Fruit fly (Drosophila melanogaster): Measurements from ENCODE around the gene dysf.
A peak's percentile ranks its signal among the peaks of the same experiment; 100 is the strongest.

dysf gene

dm6 chr3R:26072477-26072876, 26.0 kb downstream of the dysf start (continued):
- TF ChIP-seq Met (GFP tag; optimal IDR thresholded peaks at IDR 0.05) (peak; percentile 80), CG6276 (GFP tag; optimal IDR thresholded peaks at IDR 0.05) (peak; percentile 70), Gug (GFP tag; IDR thresholded peaks at IDR 0.05) (peak; percentile 76), svp (GFP tag) (peak; percentile 89), Smox (GFP tag; optimal IDR thresholded peaks at IDR 0.05) (peak; percentile 73), eg (GFP tag; IDR thresholded peaks at IDR 0.05) (peak; percentile 90), Sox14 (GFP tag; optimal IDR thresholded peaks at IDR 0.05) (peak; percentile 82), Blimp-1 (GFP tag; optimal IDR thresholded peaks at IDR 0.05) (peak; percentile 31)

dm6 chr3R:26068135-26068534, 30.4 kb downstream of the dysf start:
- peak; percentile 52 for TF ChIP-seq lz (GFP tag; optimal IDR thresholded peaks at IDR 0.05)
- TF ChIP-seq dac (GFP tag; optimal IDR thresholded peaks at IDR 0.05): no peak
- TF ChIP-seq CG31627 (GFP tag; optimal IDR thresholded peaks at IDR 0.05): peak; percentile 14
- TF ChIP-seq CG6792 (GFP tag; optimal IDR thresholded peaks at IDR 0.05): peak; percentile 49
- no peak for TF ChIP-seq Hr38 (GFP tag; optimal IDR thresholded peaks at IDR 0.05)
- TF ChIP-seq CG11902 (GFP tag; optimal IDR thresholded peaks at IDR 0.05): no peak
- TF ChIP-seq CG16779 (tag; optimal IDR thresholded peaks at IDR 0.05): no peak
- TF ChIP-seq CG32006 (GFP tag; optimal IDR thresholded peaks at IDR 0.05): peak; percentile 42
- peak; percentile 42 for TF ChIP-seq dsx (GFP tag; optimal IDR thresholded peaks at IDR 0.05; ENCODE audit: poor library complexity, severe bottlenecking)
- TF ChIP-seq CG11762 (GFP tag; optimal IDR thresholded peaks at IDR 0.05; ENCODE audit: insufficient read depth): peak; percentile 2
- TF ChIP-seq vri (GFP tag; optimal IDR thresholded peaks at IDR 0.05): peak; percentile 20
- no peak for TF ChIP-seq CG8319 (GFP tag; optimal IDR thresholded peaks at IDR 0.05)
- TF ChIP-seq CG15336 (GFP tag; IDR thresholded peaks at IDR 0.05): 0 out of 2 replicates have a peak, but pooled peaks have one; percentile 34
- TF ChIP-seq Ets96B (tag; optimal IDR thresholded peaks at IDR 0.05): peak; percentile 37
- TF ChIP-seq Ets21C (GFP tag; optimal IDR thresholded peaks at IDR 0.05): no peak
- peak; percentile 10 for TF ChIP-seq CG3032 (tag; optimal IDR thresholded peaks at IDR 0.05)
- peak; percentile 46 for TF ChIP-seq Eip75B (GFP tag; optimal IDR thresholded peaks at IDR 0.05)
- peak; percentile 88 for TF ChIP-seq Eip78C (GFP tag)
- no peak for TF ChIP-seq CG6163 (GFP tag; IDR thresholded peaks at IDR 0.05)
- peak; percentile 25 for TF ChIP-seq net (GFP tag; optimal IDR thresholded peaks at IDR 0.05)
- TF ChIP-seq fkh (GFP tag; optimal IDR thresholded peaks at IDR 0.05): no peak
- peak; percentile 14 for TF ChIP-seq CG9139 (GFP tag; optimal IDR thresholded peaks at IDR 0.05)
- TF ChIP-seq Blimp-1 (GFP tag; optimal IDR thresholded peaks at IDR 0.05): no peak
- TF ChIP-seq acj6 (GFP tag; optimal IDR thresholded peaks at IDR 0.05): peak; percentile 31
- TF ChIP-seq CG7368 (GFP tag; optimal IDR thresholded peaks at IDR 0.05): peak; percentile 18
- TF ChIP-seq CG8119 (GFP tag; IDR thresholded peaks at IDR 0.05): peak; percentile 34; the same call in 1 of the 3 replicates
- peak; percentile 40 for TF ChIP-seq CG10631 (GFP tag; optimal IDR thresholded peaks at IDR 0.05)
- peak; percentile 59 for TF ChIP-seq achi (GFP tag; optimal IDR thresholded peaks at IDR 0.05)
- TF ChIP-seq Hr4 (GFP tag; optimal IDR thresholded peaks at IDR 0.05): peak; percentile 24
- peak; percentile 16 for TF ChIP-seq Sox14 (GFP tag; optimal IDR thresholded peaks at IDR 0.05)
- TF ChIP-seq Gug (GFP tag; IDR thresholded peaks at IDR 0.05): no peak
- no peak for TF ChIP-seq eg (GFP tag; IDR thresholded peaks at IDR 0.05)
- peak; percentile 15 for TF ChIP-seq CG10669 (GFP tag; optimal IDR thresholded peaks at IDR 0.05)
- TF ChIP-seq salr (GFP tag; optimal IDR thresholded peaks at IDR 0.05): peak in 1 of 2 experiments; percentile 13
- TF ChIP-seq Sox102F (GFP tag; optimal IDR thresholded peaks at IDR 0.05): peak; percentile 56
- TF ChIP-seq fd85E (GFP tag; optimal IDR thresholded peaks at IDR 0.05): no peak
- TF ChIP-seq svp (GFP tag): peak; percentile 76
- peak; percentile 67 for TF ChIP-seq esn (GFP tag; optimal IDR thresholded peaks at IDR 0.05)
- peak; percentile 0 to 10 for TF ChIP-seq ss (GFP tag; optimal IDR thresholded peaks at IDR 0.05)
- peak; percentile 8 for TF ChIP-seq Hr39 (GFP tag; optimal IDR thresholded peaks at IDR 0.05)
- TF ChIP-seq pdm3 (GFP tag; optimal IDR thresholded peaks at IDR 0.05): peak; percentile 42
- peak; percentile 30 for TF ChIP-seq cyc (GFP tag; optimal IDR thresholded peaks at IDR 0.05)
- peak; percentile 42 for TF ChIP-seq CG6808 (GFP tag; optimal IDR thresholded peaks at IDR 0.05)
- peak; percentile 45 for TF ChIP-seq CG8632 (GFP tag; optimal IDR thresholded peaks at IDR 0.05)
- peak; percentile 65 for TF ChIP-seq Met (GFP tag; optimal IDR thresholded peaks at IDR 0.05)
- no peak for TF ChIP-seq Lpt (GFP tag; optimal IDR thresholded peaks at IDR 0.05)
- TF ChIP-seq CG6276 (GFP tag; optimal IDR thresholded peaks at IDR 0.05): no peak
- TF ChIP-seq CG4318 (GFP tag; optimal IDR thresholded peaks at IDR 0.05): no peak
